Fruit fly (Drosophila melanogaster) whole organism, prepupa: ENCODE measurements around the gene Drak.

Experiments used
- Blimp-1 ChIP-seq: fragments of 200-800 bp; sonication (Bioruptor generic); optimal IDR thresholded peaks from 3 replicates; lab custom pipeline; 2017; ENCODE audit warnings: missing biosample characterization, missing genetic modification characterization, mild to moderate bottlenecking, moderate library complexity, missing genetic modification reagents
- CG15336 ChIP-seq: fragments of 200-800 bp; sonication (Bioruptor generic); IDR thresholded peaks from 2 replicates; pipeline ENCODE4 v1.3.6; 2022; ENCODE audit warnings: missing biosample characterization, missing genetic modification characterization
- CG16779 ChIP-seq: fragments of 200-800 bp; sonication (Bioruptor generic); optimal IDR thresholded peaks from 3 replicates; lab custom pipeline; 2017; ENCODE audit warnings: missing biosample characterization, mild to moderate bottlenecking, missing genetic modification characterization
- CG32006 ChIP-seq: fragments of 200-800 bp; sonication (Bioruptor generic); optimal IDR thresholded peaks from 3 replicates; lab custom pipeline; 2017; ENCODE audit warnings: missing biosample characterization, mild to moderate bottlenecking, missing genetic modification characterization
- CG34406 ChIP-seq: fragments of 200-800 bp; sonication (Bioruptor generic); optimal IDR thresholded peaks from 3 replicates; lab custom pipeline; 2016; ENCODE audit warnings: missing biosample characterization, missing genetic modification characterization
- CG6854 ChIP-seq: fragments of 200-800 bp; sonication (Bioruptor generic); optimal IDR thresholded peaks from 2 replicates; lab custom pipeline; 2017; ENCODE audit warnings: missing biosample characterization, mild to moderate bottlenecking, missing genetic modification characterization
- Hr39 ChIP-seq: fragments of 200-800 bp; sonication (Bioruptor generic); optimal IDR thresholded peaks from 2 replicates; lab custom pipeline; 2016; ENCODE audit warnings: missing biosample characterization, missing genetic modification characterization
- OdsH ChIP-seq: fragments of 200-800 bp; sonication (Bioruptor generic); optimal IDR thresholded peaks from 3 replicates; lab custom pipeline; 2016; ENCODE audit warnings: missing biosample characterization, missing genetic modification characterization
- Smox ChIP-seq: fragments of 200-800 bp; sonication (Bioruptor generic); optimal IDR thresholded peaks from 3 replicates; lab custom pipeline; 2016; ENCODE audit warnings: missing biosample characterization, missing genetic modification characterization
- Sox102F ChIP-seq: fragments of 200-800 bp; sonication (Bioruptor generic); optimal IDR thresholded peaks from 2 replicates; lab custom pipeline; 2016; ENCODE audit warnings: missing biosample characterization, mild to moderate bottlenecking, missing genetic modification characterization
- Sox14 ChIP-seq: fragments of 200-800 bp; sonication (Bioruptor generic); optimal IDR thresholded peaks from 3 replicates; lab custom pipeline; 2016; ENCODE audit warnings: missing biosample characterization, missing genetic modification characterization
- acj6 ChIP-seq: fragments of 200-800 bp; sonication (Bioruptor generic); optimal IDR thresholded peaks from 3 replicates; lab custom pipeline; 2016; ENCODE audit warnings: missing biosample characterization, missing genetic modification characterization
- pdm3 ChIP-seq: fragments of 200-800 bp; sonication (Bioruptor generic); optimal IDR thresholded peaks from 3 replicates; lab custom pipeline; 2016; ENCODE audit warnings: missing biosample characterization, missing genetic modification characterization

dm6 chrX:11531245-11531644, 38.3 kb downstream of the Drak start:
- no peak for TF ChIP-seq CG6854 (GFP tag; lab: Kevin White, UChicago)
- no peak for TF ChIP-seq CG16779
- TF ChIP-seq Blimp-1 (GFP tag; lab: Kevin White, UChicago) = no peak
- no peak for TF ChIP-seq pdm3 (GFP tag; lab: Kevin White, UChicago)
- TF ChIP-seq CG15336 (GFP tag; lab: Robert Waterston, UW) = peak; percentile 81
- no peak for TF ChIP-seq Sox14 (GFP tag; lab: Kevin White, UChicago)
- peak; percentile 0 for TF ChIP-seq OdsH (GFP tag; lab: Kevin White, UChicago)
- TF ChIP-seq Smox (GFP tag; lab: Kevin White, UChicago) = no peak
- peak; percentile 69 for TF ChIP-seq CG32006 (GFP tag; lab: Kevin White, UChicago)
- no peak for TF ChIP-seq acj6 (GFP tag; lab: Kevin White, UChicago)
- TF ChIP-seq Hr39 (GFP tag; lab: Kevin White, UChicago) = no peak
- TF ChIP-seq Sox102F (GFP tag; lab: Kevin White, UChicago) = no peak
- no peak for TF ChIP-seq CG34406
